Fruit fly (Drosophila melanogaster): ENCODE data around the gene CG5567.

Gene CG5567

DNA sequence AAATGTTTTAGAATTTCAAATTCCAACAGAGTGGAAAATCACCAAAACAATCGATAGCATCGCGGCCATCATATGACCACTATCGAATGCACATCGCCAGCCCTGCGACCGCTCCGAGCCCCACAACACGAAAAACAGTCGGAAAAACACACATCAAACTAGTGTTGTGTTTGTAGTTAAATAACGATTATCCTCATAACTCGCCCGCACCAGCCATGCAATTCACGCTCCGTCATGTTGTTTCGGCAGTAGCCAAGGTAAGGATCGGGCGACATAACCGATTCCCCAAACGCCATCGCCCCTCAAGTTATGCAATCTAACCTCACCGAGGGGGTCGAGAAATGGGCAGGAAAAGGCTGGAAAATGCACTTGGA lies 3.6 kb upstream of the CG5567 start (continued):
- TF ChIP-seq CG4820 (GFP tag; optimal IDR thresholded peaks at IDR 0.05) (no peak), Sry-δ (GFP tag; optimal IDR thresholded peaks at IDR 0.05) (peak; percentile 45), CG17359 (tag; optimal IDR thresholded peaks at IDR 0.05) (no peak), CG31365 (tag; optimal IDR thresholded peaks at IDR 0.05) (no peak), CG7963 (GFP tag; IDR thresholded peaks at IDR 0.05; ENCODE audit: partially characterized antibody) (peak; percentile 60), CG34422 (GFP tag; IDR thresholded peaks at IDR 0.05) (peak; percentile 66), NC2α (GFP tag; optimal IDR thresholded peaks at IDR 0.05) (no peak), CG11560 (tag; IDR thresholded peaks at IDR 0.05) (no peak; the same call in 2 of the 3 replicates), Vsx1 (GFP tag; optimal IDR thresholded peaks at IDR 0.05) (no peak), Max (GFP tag; optimal IDR thresholded peaks at IDR 0.05) (no peak), Hand (GFP tag; optimal IDR thresholded peaks at IDR 0.05) (no peak), CG4282 (GFP tag; optimal IDR thresholded peaks at IDR 0.05) (no peak), sob (GFP tag; IDR thresholded peaks at IDR 0.05) (peak; percentile 62), CG13424 (tag; optimal IDR thresholded peaks at IDR 0.05) (no peak), Asciz (GFP tag; optimal IDR thresholded peaks at IDR 0.05) (no peak), CG4424 (GFP tag; optimal IDR thresholded peaks at IDR 0.05) (no peak), Stat92E (GFP tag; optimal IDR thresholded peaks at IDR 0.05) (no peak), CG2116 (GFP tag; optimal IDR thresholded peaks at IDR 0.05) (no peak), CG4328 (GFP tag; optimal IDR thresholded peaks at IDR 0.05) (no peak), NfI (GFP tag; optimal IDR thresholded peaks at IDR 0.05) (no peak), Hsf (GFP tag; optimal IDR thresholded peaks at IDR 0.05) (peak; percentile 5), gsb (GFP tag; IDR thresholded peaks at IDR 0.05) (no peak), tin (GFP tag; optimal IDR thresholded peaks at IDR 0.05) (no peak), CG42726 (GFP tag; IDR thresholded peaks at IDR 0.05; ENCODE audit: partially characterized antibody) (peak; percentile 78), Dll (GFP tag; IDR thresholded peaks at IDR 0.05; ENCODE audit: partially characterized antibody) (peak; percentile 76), z (GFP tag; IDR thresholded peaks at IDR 0.05) (no peak), CG8388 (GFP tag; optimal IDR thresholded peaks at IDR 0.05) (no peak), Jarid2 (GFP tag; optimal IDR thresholded peaks at IDR 0.05) (no peak), CG12236 (GFP tag; optimal IDR thresholded peaks at IDR 0.05) (no peak), ftz-f1 (GFP tag; optimal IDR thresholded peaks at IDR 0.05) (peak; percentile 75), CrebB (tag; optimal IDR thresholded peaks at IDR 0.05) (no peak), Awh (GFP tag; IDR thresholded peaks at IDR 0.05) (no peak), CG14710 (tag; optimal IDR thresholded peaks at IDR 0.05) (no peak), CG2712 (tag; optimal IDR thresholded peaks at IDR 0.05) (no peak), HHEX (GFP tag; optimal IDR thresholded peaks at IDR 0.05) (no peak), bab2 (GFP tag; optimal IDR thresholded peaks at IDR 0.05) (no peak), CG13123 (GFP tag; optimal IDR thresholded peaks at IDR 0.05) (no peak), CG31224 (GFP tag; IDR thresholded peaks at IDR 0.05) (no peak), CG18262 (tag; optimal IDR thresholded peaks at IDR 0.05) (no peak), HLH3B (GFP tag; IDR thresholded peaks at IDR 0.05) (no peak), ken (GFP tag; IDR thresholded peaks at IDR 0.05) (no peak), ttk (GFP tag; IDR thresholded peaks at IDR 0.05) (no peak), ham (GFP tag; IDR thresholded peaks at IDR 0.05) (no peak), CG12219 (GFP tag; optimal IDR thresholded peaks at IDR 0.05) (no peak), CG10274 (GFP tag; optimal IDR thresholded peaks at IDR 0.05) (no peak), MESR4 (GFP tag; optimal IDR thresholded peaks at IDR 0.05) (peak; percentile 95), wdn (GFP tag; IDR thresholded peaks at IDR 0.05) (0 out of 2 replicates have a peak, but pooled peaks have one; percentile 8), CG12391 (tag; optimal IDR thresholded peaks at IDR 0.05) (no peak), CG10654 (GFP tag; optimal IDR thresholded peaks at IDR 0.05) (no peak), nau (GFP tag; optimal IDR thresholded peaks at IDR 0.05) (no peak), CG15011 (GFP tag; optimal IDR thresholded peaks at IDR 0.05) (no peak)
